Worm (Caenorhabditis elegans) whole organism, L3 larva: ENCODE data around the gene srbc-31.

ENCODE experiments used
- R02D3.7 ChIP-seq: fragments of 150-350 bp; optimal IDR thresholded peaks from 2 replicates; lab custom pipeline; 2014; ENCODE audit warnings: missing biosample characterization, missing genetic modification characterization
- ZK546.5 ChIP-seq: sonication (generic microtip); optimal IDR thresholded peaks from 2 replicates; lab custom pipeline; 2017; ENCODE audit warnings: missing biosample characterization, missing genetic modification characterization
- aly-2 ChIP-seq: fragments of 150-350 bp; optimal IDR thresholded peaks from 2 replicates; lab custom pipeline; 2014; ENCODE audit warnings: missing biosample characterization, missing genetic modification characterization
- ama-1 ChIP-seq: fragments of 150-350 bp; optimal IDR thresholded peaks from 2 replicates; lab custom pipeline; 2018
- ceh-16 ChIP-seq: sonication (generic microtip); optimal IDR thresholded peaks from 2 replicates; lab custom pipeline; 2017; ENCODE audit warnings: missing biosample characterization, missing genetic modification characterization
- ceh-28 ChIP-seq: fragments of 150-350 bp; optimal IDR thresholded peaks from 2 replicates; lab custom pipeline; 2014; ENCODE audit warnings: missing biosample characterization, missing genetic modification reagents, missing genetic modification characterization
- ceh-82 ChIP-seq: fragments of 150-350 bp; optimal IDR thresholded peaks from 2 replicates; lab custom pipeline; 2014; ENCODE audit warnings: missing biosample characterization, missing genetic modification characterization
- ceh-9 ChIP-seq: sonication (generic microtip); optimal IDR thresholded peaks from 2 replicates; lab custom pipeline; 2018; ENCODE audit warnings: missing biosample characterization, missing genetic modification characterization
- daf-12 ChIP-seq: fragments of 150-350 bp; optimal IDR thresholded peaks from 2 replicates; lab custom pipeline; 2014; ENCODE audit warnings: missing biosample characterization, missing genetic modification reagents, missing genetic modification characterization
- egl-5 ChIP-seq: fragments of 150-350 bp; optimal IDR thresholded peaks from 2 replicates; lab custom pipeline; 2017; ENCODE audit warnings: missing biosample characterization, missing genetic modification reagents, missing genetic modification characterization, inconsistent platforms
- elt-1 ChIP-seq: fragments of 150-350 bp; optimal IDR thresholded peaks from 2 replicates; lab custom pipeline; 2014; ENCODE audit warnings: missing biosample characterization, missing genetic modification characterization
- elt-2 ChIP-seq: sonication (generic microtip); optimal IDR thresholded peaks from 2 replicates; lab custom pipeline; 2016; ENCODE audit warnings: missing genetic modification reagents, mild to moderate bottlenecking, missing genetic modification characterization, missing compliant biosample characterization
- elt-3 ChIP-seq, 3 experiments: fragments of 150-350 bp in 1 of 3; sonication (generic microtip) in 2 of 3; optimal IDR thresholded peaks; 2 replicates in 2 of 3; 4 replicates in 1 of 3; lab custom pipeline; 2014 to 2017; ENCODE audit warnings: missing biosample characterization in 3 of 3, missing genetic modification characterization in 3 of 3
- eor-1 ChIP-seq, 2 experiments: fragments of 150-350 bp; optimal IDR thresholded peaks; 2 replicates each; lab custom pipeline; 2014 to 2018; ENCODE audit warnings: missing biosample characterization in 2 of 2, missing genetic modification characterization in 2 of 2
- fkh-10 ChIP-seq: sonication (generic microtip); optimal IDR thresholded peaks from 2 replicates; lab custom pipeline; 2017; ENCODE audit warnings: missing biosample characterization, missing genetic modification reagents, missing genetic modification characterization
- fkh-2 ChIP-seq: fragments of 150-350 bp; optimal IDR thresholded peaks from 2 replicates; lab custom pipeline; 2014; ENCODE audit warnings: missing biosample characterization, missing genetic modification reagents, missing genetic modification characterization
- fos-1 ChIP-seq: fragments of 150-350 bp; optimal IDR thresholded peaks from 2 replicates; lab custom pipeline; 2014; ENCODE audit warnings: missing biosample characterization, missing genetic modification characterization
- hmg-11 ChIP-seq: sonication (generic microtip); optimal IDR thresholded peaks from 2 replicates; lab custom pipeline; 2016; ENCODE audit warnings: missing genetic modification characterization, missing compliant biosample characterization
- jun-1 ChIP-seq: fragments of 150-350 bp; optimal IDR thresholded peaks from 2 replicates; lab custom pipeline; 2014; ENCODE audit warnings: missing biosample characterization, missing genetic modification reagents, missing genetic modification characterization
- lin-15B ChIP-seq: fragments of 150-350 bp; optimal IDR thresholded peaks from 2 replicates; lab custom pipeline; 2014; ENCODE audit warnings: missing biosample characterization, missing genetic modification characterization
- mdl-1 ChIP-seq: fragments of 150-350 bp; optimal IDR thresholded peaks from 2 replicates; lab custom pipeline; 2014; ENCODE audit warnings: missing biosample characterization, missing genetic modification characterization
- mml-1 ChIP-seq: fragments of 150-350 bp; sonication (generic microtip); optimal IDR thresholded peaks from 3 replicates; lab custom pipeline; 2014; ENCODE audit warnings: missing biosample characterization, missing genetic modification characterization
- nfya-1 ChIP-seq: sonication (generic microtip); optimal IDR thresholded peaks from 2 replicates; lab custom pipeline; 2017; ENCODE audit warnings: missing genetic modification characterization, mild to moderate bottlenecking, missing compliant biosample characterization, antibody characterized with exemption, moderate library complexity; ENCODE audit not compliant: insufficient read depth
- nhr-11 ChIP-seq: fragments of 150-350 bp; optimal IDR thresholded peaks from 2 replicates; lab custom pipeline; 2014; ENCODE audit warnings: missing biosample characterization, missing genetic modification characterization
- nhr-23 ChIP-seq: fragments of 150-350 bp; optimal IDR thresholded peaks from 2 replicates; lab custom pipeline; 2014; ENCODE audit warnings: missing biosample characterization, missing genetic modification reagents, missing genetic modification characterization
- nhr-237 ChIP-seq: fragments of 150-350 bp; optimal IDR thresholded peaks from 2 replicates; lab custom pipeline; 2014; ENCODE audit warnings: missing biosample characterization, missing genetic modification characterization
- nhr-28 ChIP-seq: fragments of 150-350 bp; optimal IDR thresholded peaks from 2 replicates; lab custom pipeline; 2014; ENCODE audit warnings: missing biosample characterization, missing genetic modification characterization
- nhr-43 ChIP-seq: sonication (generic microtip); optimal IDR thresholded peaks from 2 replicates; lab custom pipeline; 2016; ENCODE audit warnings: mild to moderate bottlenecking, missing genetic modification characterization, missing compliant biosample characterization; ENCODE audit not compliant: poor library complexity, severe bottlenecking
- nhr-67 ChIP-seq: fragments of 150-350 bp; optimal IDR thresholded peaks from 2 replicates; lab custom pipeline; 2014; ENCODE audit warnings: missing biosample characterization, missing genetic modification characterization
- nhr-77 ChIP-seq: fragments of 150-350 bp; optimal IDR thresholded peaks from 2 replicates; lab custom pipeline; 2014; ENCODE audit warnings: missing biosample characterization, missing genetic modification characterization
- pqm-1 ChIP-seq: fragments of 150-350 bp; optimal IDR thresholded peaks from 2 replicates; lab custom pipeline; 2017; ENCODE audit warnings: missing biosample characterization, missing genetic modification characterization, inconsistent platforms
- sea-2 ChIP-seq: fragments of 150-350 bp; sonication (generic microtip); optimal IDR thresholded peaks from 4 replicates; lab custom pipeline; 2014; ENCODE audit warnings: missing biosample characterization, missing genetic modification reagents, missing genetic modification characterization
- skn-1 ChIP-seq: fragments of 150-350 bp; optimal IDR thresholded peaks from 2 replicates; lab custom pipeline; 2014; ENCODE audit warnings: missing biosample characterization, missing genetic modification characterization
- snpc-4 ChIP-seq: fragments of 150-350 bp; optimal IDR thresholded peaks from 2 replicates; lab custom pipeline; 2014; ENCODE audit warnings: missing biosample characterization, missing genetic modification characterization
- unc-39 ChIP-seq: sonication (generic microtip); optimal IDR thresholded peaks from 4 replicates; lab custom pipeline; 2017; ENCODE audit warnings: missing biosample characterization, missing genetic modification characterization
- unc-62 ChIP-seq: fragments of 150-350 bp; sonication (generic microtip); optimal IDR thresholded peaks from 4 replicates; lab custom pipeline; 2014; ENCODE audit warnings: missing biosample characterization, missing genetic modification reagents, missing genetic modification characterization
- zag-1 ChIP-seq: fragments of 150-350 bp; optimal IDR thresholded peaks from 2 replicates; lab custom pipeline; 2014; ENCODE audit warnings: missing biosample characterization, missing genetic modification characterization
- ztf-11 ChIP-seq: fragments of 150-350 bp; optimal IDR thresholded peaks from 2 replicates; lab custom pipeline; 2014; ENCODE audit warnings: missing biosample characterization, missing genetic modification characterization

srbc-31 gene

DNA sequence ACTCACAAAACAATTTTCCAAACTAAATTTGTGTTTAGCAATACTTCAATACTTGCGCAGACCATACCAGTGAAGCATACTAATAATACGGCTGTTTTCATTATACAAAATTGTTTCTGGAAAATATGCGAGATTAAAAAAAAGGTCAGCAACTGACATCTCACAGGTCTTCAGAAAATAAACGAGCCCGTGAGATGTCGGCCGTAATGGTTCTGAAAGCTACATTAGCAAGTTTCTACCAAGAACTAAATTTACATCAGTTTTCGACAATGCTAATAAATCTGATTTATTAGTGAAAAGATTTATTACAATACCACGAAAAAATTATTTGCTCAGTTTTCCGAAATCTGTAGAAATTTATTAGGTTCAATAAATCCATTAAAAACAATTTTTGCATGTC, at the start of gene srbc-31:
Gene srbc-31 (minus strand): TSS at position 101 of the 400 bp plus-strand sequence.
- TF ChIP-seq jun-1 (tag; lab: Kevin White, UChicago) (no peak), ceh-82 (tag; lab: Kevin White, UChicago) (no peak), skn-1 (tag; lab: Kevin White, UChicago) (no peak), ztf-11 (no peak), aly-2 (no peak), ceh-28 (no peak), snpc-4 (tag; lab: Kevin White, UChicago) (no peak), nhr-67 (tag; lab: Kevin White, UChicago) (no peak), fos-1 (tag; lab: Kevin White, UChicago) (no peak), zag-1 (tag; lab: Kevin White, UChicago) (no peak), nfya-1 (tag; lab: Kevin White, UChicago) (no peak), unc-62 (no peak)

- TF ChIP-seq nhr-77 (tag; lab: Kevin White, UChicago), result no peak
- TF ChIP-seq ama-1 (lab: Kevin White, UChicago), result no peak
- TF ChIP-seq elt-1 (tag; lab: Kevin White, UChicago), result no peak
- no peak for TF ChIP-seq ztf-11
- TF ChIP-seq egl-5 (tag; lab: Kevin White, UChicago), result no peak
- TF ChIP-seq elt-2 (tag; lab: Kevin White, UChicago), result no peak
- TF ChIP-seq fkh-2 (tag; lab: Kevin White, UChicago), result no peak
- no peak for TF ChIP-seq lin-15B (tag; lab: Kevin White, UChicago)
- no peak for TF ChIP-seq hmg-11
- no peak for TF ChIP-seq fkh-10 (GFP tag; lab: Kevin White, UChicago)
- TF ChIP-seq nhr-23, result no peak
- TF ChIP-seq ceh-16, result no peak
- TF ChIP-seq nhr-28, result no peak
- no peak for TF ChIP-seq ZK546.5 (tag; lab: Kevin White, UChicago)
- no peak for TF ChIP-seq elt-3 (tag; optimal IDR thresholded peaks at IDR 0.05; lab: Kevin White, UChicago)
- TF ChIP-seq eor-1 (tag; optimal IDR thresholded peaks at IDR 0.05; lab: Kevin White, UChicago), result no peak
- TF ChIP-seq unc-39 (tag; lab: Kevin White, UChicago), result no peak
- no peak for TF ChIP-seq R02D3.7 (tag; lab: Kevin White, UChicago)
- no peak for TF ChIP-seq ceh-28
- TF ChIP-seq, all 47 proteins: peak for 0
Observed at ce11 chrV:3526882-3527281, 49.5 kb upstream of the srbc-31 start, which contains the start of gene str-260. Gene str-260, plus strand, starts transcription at chrV:3527182.

DNA sequence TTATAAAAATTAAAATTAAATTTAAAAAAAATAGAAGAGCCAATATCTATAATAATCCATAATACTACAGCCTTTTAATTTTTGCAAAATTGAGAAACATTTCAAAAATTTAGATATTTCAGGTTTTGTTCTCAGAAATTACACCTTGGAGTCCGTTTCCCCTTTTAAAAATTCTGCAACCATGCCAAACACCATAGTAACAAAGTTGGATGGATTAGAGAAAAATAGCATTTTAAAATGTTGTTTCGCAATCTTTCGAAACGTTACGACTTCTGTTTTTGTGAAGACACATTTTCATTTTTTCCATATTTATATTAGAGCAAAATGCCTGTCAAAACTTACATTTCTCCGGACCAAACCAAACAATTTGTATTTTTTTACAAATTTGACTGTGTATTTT, 47.6 kb upstream of the srbc-31 start, which contains the start of gene T24A6.7:
Gene T24A6.7 (plus strand): TSS at position 301 of the 400 bp plus-strand sequence.
- TF ChIP-seq nhr-11 (tag; lab: Kevin White, UChicago) (no peak), elt-2 (tag; lab: Kevin White, UChicago) (no peak), elt-1 (tag; lab: Kevin White, UChicago) (no peak), ama-1 (lab: Kevin White, UChicago) (no peak), ceh-9 (tag; lab: Kevin White, UChicago) (no peak), mdl-1 (tag; lab: Kevin White, UChicago) (no peak), sea-2 (GFP tag; lab: Kevin White, UChicago) (no peak), mml-1 (tag; lab: Kevin White, UChicago) (no peak), nhr-237 (tag; lab: Kevin White, UChicago) (no peak), ceh-82 (tag; lab: Kevin White, UChicago) (no peak), snpc-4 (tag; lab: Kevin White, UChicago) (no peak), elt-3 (tag; optimal IDR thresholded peaks at IDR 0.05; lab: Kevin White, UChicago) (no peak), nhr-23 (no peak), daf-12 (tag; lab: Kevin White, UChicago) (no peak), R02D3.7 (tag; lab: Kevin White, UChicago) (no peak), ceh-28 (no peak), ZK546.5 (tag; lab: Kevin White, UChicago) (no peak), pqm-1 (tag; lab: Kevin White, UChicago) (no peak), nhr-43 (no peak), eor-1 (tag; optimal IDR thresholded peaks at IDR 0.05; lab: Kevin White, UChicago) (no peak)

DNA sequence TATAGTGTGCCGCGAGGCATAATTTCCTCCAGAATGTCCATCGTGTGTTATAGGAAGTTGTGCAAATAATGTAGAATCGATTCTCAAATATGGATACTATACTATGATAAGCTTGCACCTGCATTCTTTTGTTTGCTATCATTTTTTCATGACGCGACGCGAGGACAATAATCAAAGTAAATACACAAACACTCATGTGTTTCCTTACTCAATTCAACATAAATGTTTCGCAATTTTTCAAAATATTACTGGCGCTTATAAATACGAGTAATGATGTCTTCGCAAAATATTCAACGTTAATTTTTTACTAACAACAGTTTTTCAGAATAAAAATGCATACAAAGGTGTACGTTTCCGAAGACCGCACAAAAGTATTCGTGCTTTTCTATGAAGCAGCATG, 45.9 kb upstream of the srbc-31 start, which contains the start of gene irg-1:
Gene irg-1 (plus strand): TSS at position 326 of the 400 bp plus-strand sequence.
- TF ChIP-seq pqm-1 (tag; lab: Kevin White, UChicago), result peak; percentile 37
- no peak for TF ChIP-seq R02D3.7 (tag; lab: Kevin White, UChicago)
